Worm (Caenorhabditis elegans) whole organism, midembryonic: ENCODE measurements around the gene F53A9.6.

Source experiments
- T22C8.4 ChIP-seq: fragments of 200-800 bp; sonication (Bioruptor generic); IDR thresholded peaks from 2 replicates; pipeline ENCODE4 v1.3.6; 2022; ENCODE audit warnings: missing genetic modification characterization, missing compliant biosample characterization
- cog-1 ChIP-seq: sonication (generic microtip); optimal IDR thresholded peaks from 2 replicates; lab custom pipeline; 2016; ENCODE audit warnings: missing genetic modification characterization, missing compliant biosample characterization
- flt-1 ChIP-seq: fragments of 200-800 bp; sonication (Bioruptor generic); IDR thresholded peaks from 2 replicates; pipeline ENCODE4 v1.3.6; 2022; ENCODE audit warnings: missing genetic modification characterization, missing compliant biosample characterization
- klf-2 ChIP-seq: fragments of 200-800 bp; sonication (Bioruptor generic); conservative IDR thresholded peaks from 2 replicates; pipeline ENCODE4 v1.3.6; 2022; ENCODE audit warnings: missing genetic modification reagents, missing genetic modification characterization, missing compliant biosample characterization
- med-1 ChIP-seq: sonication (generic microtip); optimal IDR thresholded peaks from 2 replicates; lab custom pipeline; 2017; ENCODE audit warnings: missing genetic modification characterization, mild to moderate bottlenecking, missing compliant biosample characterization, antibody characterized with exemption, missing genetic modification reagents; ENCODE audit not compliant: insufficient read depth
- ref-1 ChIP-seq: fragments of 200-800 bp; sonication (Bioruptor generic); conservative IDR thresholded peaks from 2 replicates; pipeline ENCODE4 v1.3.6; 2022; ENCODE audit warnings: missing genetic modification reagents, missing genetic modification characterization, missing compliant biosample characterization
- tab-1 ChIP-seq: fragments of 200-800 bp; sonication (Bioruptor generic); IDR thresholded peaks from 2 replicates; pipeline ENCODE4 v1.3.6; 2022; ENCODE audit warnings: missing genetic modification characterization, missing compliant biosample characterization
- ztf-23 ChIP-seq: fragments of 200-800 bp; sonication (Bioruptor generic); IDR thresholded peaks from 2 replicates; pipeline ENCODE4 v1.3.6; 2022; ENCODE audit warnings: missing genetic modification reagents, missing genetic modification characterization, missing compliant biosample characterization
- ztf-29 ChIP-seq: fragments of 200-800 bp; sonication (Bioruptor generic); IDR thresholded peaks from 2 replicates; pipeline ENCODE4 v1.3.6; 2022; ENCODE audit warnings: missing genetic modification reagents, missing genetic modification characterization, missing compliant biosample characterization

The F53A9.6 gene

DNA sequence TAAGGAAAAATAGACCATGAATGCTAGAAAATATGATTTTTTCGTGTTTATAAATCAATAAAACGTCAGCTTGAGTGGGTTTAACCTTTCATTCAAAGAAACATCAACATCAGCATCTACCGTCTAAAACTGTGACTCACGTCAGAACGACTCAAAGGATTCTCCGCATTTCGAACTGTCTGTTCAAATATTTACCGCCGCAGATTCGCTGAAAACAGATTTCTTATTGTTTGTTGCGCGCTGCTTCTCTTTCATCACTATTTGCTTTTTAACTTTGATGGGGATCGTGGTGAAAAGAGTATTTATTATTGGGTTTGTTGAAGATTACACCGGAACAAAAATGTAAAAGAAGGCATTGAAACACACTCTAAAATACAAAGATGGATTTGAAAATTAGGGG, 7.7 kb upstream of the F53A9.6 start:
- TF ChIP-seq flt-1 (GFP tag; lab: Robert Waterston, UW) = no peak
- no peak for TF ChIP-seq ref-1 (GFP tag; lab: Robert Waterston, UW)
- TF ChIP-seq ztf-29 (GFP tag; lab: Robert Waterston, UW) = no peak
- TF ChIP-seq cog-1 (tag; lab: Kevin White, UChicago) = no peak
- no peak for TF ChIP-seq ztf-23 (GFP tag; lab: Robert Waterston, UW)
- no peak for TF ChIP-seq T22C8.4 (GFP tag; lab: Robert Waterston, UW)
- no peak for TF ChIP-seq klf-2 (GFP tag; lab: Robert Waterston, UW)
- TF ChIP-seq med-1 = no peak
- TF ChIP-seq tab-1 (GFP tag; lab: Robert Waterston, UW) = no peak

DNA sequence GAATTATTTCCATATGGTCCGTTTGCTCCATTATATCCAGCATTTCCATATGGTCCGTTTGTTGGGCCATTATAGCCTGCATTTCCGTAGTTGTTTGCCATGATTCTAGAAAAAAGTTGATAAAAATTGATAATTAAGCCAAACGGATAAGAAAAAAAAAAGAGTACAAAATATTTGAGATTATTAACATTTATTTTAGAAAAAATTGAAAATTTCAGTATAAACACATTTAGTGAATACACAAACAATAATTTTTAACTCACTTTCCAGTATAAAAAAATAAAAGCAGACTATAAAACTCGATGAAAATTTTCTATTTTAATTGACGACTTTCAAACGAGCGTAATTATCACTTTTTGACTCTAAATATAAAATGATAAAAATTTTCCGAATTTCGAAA, 7.1 kb upstream of the F53A9.6 start, which contains the start of gene F53A9.9:
TSS of gene F53A9.9 (minus strand) at position 101 of the 400 bp plus-strand sequence.
- TF ChIP-seq ztf-23 (GFP tag; lab: Robert Waterston, UW) (no peak), med-1 (no peak)

DNA sequence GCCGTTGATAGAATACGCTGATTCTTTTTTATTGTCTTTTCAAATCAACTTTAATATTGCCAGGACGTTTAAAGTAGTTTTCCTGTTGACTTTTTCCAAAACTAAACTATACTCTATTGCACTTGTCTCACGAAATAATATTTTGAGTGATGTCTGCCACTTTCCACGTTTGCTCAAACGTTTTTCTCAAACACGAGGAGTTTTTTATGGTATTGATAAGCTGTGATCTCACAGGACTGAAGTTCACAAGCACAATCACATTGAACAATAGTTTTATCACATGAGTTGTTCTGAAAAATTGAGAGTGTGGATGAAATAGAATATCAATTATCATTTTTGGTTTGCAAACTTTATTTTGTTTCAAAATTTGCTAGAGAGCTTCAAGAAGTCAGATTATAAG, 6.3 kb upstream of the F53A9.6 start:
- TF ChIP-seq tab-1 (GFP tag; lab: Robert Waterston, UW) (no peak), flt-1 (GFP tag; lab: Robert Waterston, UW) (no peak), ztf-29 (GFP tag; lab: Robert Waterston, UW) (no peak), ztf-23 (GFP tag; lab: Robert Waterston, UW) (no peak), med-1 (no peak), ref-1 (GFP tag; lab: Robert Waterston, UW) (no peak), T22C8.4 (GFP tag; lab: Robert Waterston, UW) (no peak), klf-2 (GFP tag; lab: Robert Waterston, UW) (no peak), cog-1 (tag; lab: Kevin White, UChicago) (no peak)

DNA sequence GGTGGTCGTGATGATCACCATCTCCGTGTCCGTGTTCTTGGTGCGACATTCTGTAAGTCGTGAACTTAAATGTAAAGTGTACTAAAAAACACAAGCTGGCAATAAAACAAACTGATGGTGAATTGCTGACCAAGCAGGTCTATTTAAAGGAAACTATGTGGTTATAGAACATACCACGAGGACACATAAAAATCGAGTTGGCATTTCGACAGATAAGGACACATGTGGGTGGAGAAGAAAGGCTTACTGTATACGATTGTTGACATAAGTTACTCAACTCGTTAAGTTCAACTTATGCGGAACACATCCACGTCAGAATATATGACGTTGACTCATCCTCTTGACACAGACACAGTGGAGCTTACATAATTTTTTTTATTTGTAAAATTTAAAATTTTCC, 5.3 kb upstream of the F53A9.6 start, which contains the start of gene F53A9.8:
TSS of gene F53A9.8 (minus strand) at position 49 of the 400 bp plus-strand sequence.
- TF ChIP-seq flt-1 (GFP tag; lab: Robert Waterston, UW) = no peak
- no peak for TF ChIP-seq med-1
- TF ChIP-seq ztf-29 (GFP tag; lab: Robert Waterston, UW) = no peak
- TF ChIP-seq klf-2 (GFP tag; lab: Robert Waterston, UW) = no peak
- TF ChIP-seq ref-1 (GFP tag; lab: Robert Waterston, UW) = no peak
- TF ChIP-seq T22C8.4 (GFP tag; lab: Robert Waterston, UW) = no peak
- TF ChIP-seq cog-1 (tag; lab: Kevin White, UChicago) = no peak
- TF ChIP-seq ztf-23 (GFP tag; lab: Robert Waterston, UW) = no peak
- no peak for TF ChIP-seq tab-1 (GFP tag; lab: Robert Waterston, UW)

DNA sequence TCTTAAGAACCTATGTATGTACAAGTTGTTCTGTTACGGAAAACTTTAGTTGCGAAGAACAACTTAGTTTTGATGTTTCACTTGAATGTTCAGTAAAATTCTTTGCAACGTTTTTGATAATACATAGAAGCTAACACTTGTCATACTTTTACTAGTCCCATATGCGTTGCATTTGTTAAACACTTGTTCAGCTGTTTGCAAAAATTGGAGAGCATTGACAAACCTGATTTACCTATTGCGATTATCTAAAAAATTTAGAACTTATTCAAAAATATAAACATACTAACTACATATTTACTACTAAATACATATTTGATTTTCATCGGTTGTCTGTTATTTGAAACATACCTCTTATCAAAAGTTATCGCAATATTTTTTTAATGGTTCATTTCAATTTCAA, 4.5 kb upstream of the F53A9.6 start:
- TF ChIP-seq flt-1 (GFP tag; lab: Robert Waterston, UW) (no peak), klf-2 (GFP tag; lab: Robert Waterston, UW) (no peak), tab-1 (GFP tag; lab: Robert Waterston, UW) (no peak), ztf-23 (GFP tag; lab: Robert Waterston, UW) (no peak), ztf-29 (GFP tag; lab: Robert Waterston, UW) (no peak), cog-1 (tag; lab: Kevin White, UChicago) (no peak), T22C8.4 (GFP tag; lab: Robert Waterston, UW) (no peak)

DNA sequence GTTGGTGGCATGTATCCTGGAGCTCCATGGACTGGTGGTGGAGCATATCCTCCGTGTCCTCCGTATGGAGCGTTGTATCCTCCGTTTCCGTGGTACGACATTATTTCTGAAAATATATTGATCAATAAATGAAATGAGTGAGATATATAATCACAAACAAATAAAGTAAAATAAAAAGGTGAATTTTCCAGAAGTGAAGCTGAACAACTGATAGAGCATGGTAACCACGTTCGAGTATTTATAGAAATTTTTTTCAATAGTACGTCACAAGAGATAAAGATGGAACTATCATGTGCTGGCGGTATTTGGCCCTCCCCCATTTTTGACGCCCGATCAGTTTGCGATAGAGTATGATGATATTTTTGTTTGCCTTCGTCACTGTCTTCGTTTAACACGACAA, 3.2 kb upstream of the F53A9.6 start, which contains the start of gene F53A9.7:
TSS of gene F53A9.7 (minus strand) at position 101 of the 400 bp plus-strand sequence.
- no peak for TF ChIP-seq med-1
- TF ChIP-seq flt-1 (GFP tag; lab: Robert Waterston, UW) = no peak

DNA sequence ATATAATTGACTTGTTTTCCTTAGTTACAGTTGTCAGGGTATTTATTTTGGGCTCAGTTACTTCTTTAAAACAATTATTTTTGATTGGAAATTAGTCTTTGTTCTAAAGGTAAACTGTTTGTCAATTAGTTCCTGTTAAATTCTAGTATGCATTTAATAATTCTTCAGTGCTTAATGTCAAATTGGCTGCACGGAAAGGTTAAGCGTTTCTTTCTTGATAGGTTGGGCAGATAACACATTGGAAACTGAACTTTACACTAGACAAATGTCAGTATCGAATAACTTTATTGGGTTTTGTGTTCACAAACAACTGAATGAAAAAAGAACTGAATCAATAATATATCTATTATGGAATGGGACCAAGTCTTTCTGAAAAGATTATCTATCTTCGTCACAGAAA, 1.2 kb upstream of the F53A9.6 start:
- no peak for TF ChIP-seq ztf-23 (GFP tag; lab: Robert Waterston, UW)
- TF ChIP-seq ref-1 (GFP tag; lab: Robert Waterston, UW) = no peak
- TF ChIP-seq med-1 = no peak
- no peak for TF ChIP-seq flt-1 (GFP tag; lab: Robert Waterston, UW)
- no peak for TF ChIP-seq T22C8.4 (GFP tag; lab: Robert Waterston, UW)

DNA sequence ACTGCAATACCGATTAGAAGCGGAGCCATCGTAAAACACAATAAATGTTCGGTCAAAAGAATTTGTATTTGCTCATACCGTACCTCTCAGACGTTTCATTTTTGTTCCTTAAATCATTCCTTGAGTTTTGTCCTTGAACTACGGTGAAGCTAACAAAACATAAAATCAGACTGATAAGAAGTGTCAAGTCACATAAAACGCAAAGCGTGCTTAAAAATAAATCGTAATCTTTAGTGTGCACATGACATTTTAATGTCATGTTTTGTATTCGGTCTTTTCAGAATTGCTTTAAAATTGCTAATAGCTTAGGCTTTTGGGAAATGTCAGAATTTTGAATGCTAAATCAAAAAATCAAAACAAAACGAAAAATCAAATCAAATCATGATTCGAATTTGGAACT, 942 bp downstream of the F53A9.6 start:
- TF ChIP-seq flt-1 (GFP tag; lab: Robert Waterston, UW) (no peak), cog-1 (tag; lab: Kevin White, UChicago) (no peak), klf-2 (GFP tag; lab: Robert Waterston, UW) (no peak)

DNA sequence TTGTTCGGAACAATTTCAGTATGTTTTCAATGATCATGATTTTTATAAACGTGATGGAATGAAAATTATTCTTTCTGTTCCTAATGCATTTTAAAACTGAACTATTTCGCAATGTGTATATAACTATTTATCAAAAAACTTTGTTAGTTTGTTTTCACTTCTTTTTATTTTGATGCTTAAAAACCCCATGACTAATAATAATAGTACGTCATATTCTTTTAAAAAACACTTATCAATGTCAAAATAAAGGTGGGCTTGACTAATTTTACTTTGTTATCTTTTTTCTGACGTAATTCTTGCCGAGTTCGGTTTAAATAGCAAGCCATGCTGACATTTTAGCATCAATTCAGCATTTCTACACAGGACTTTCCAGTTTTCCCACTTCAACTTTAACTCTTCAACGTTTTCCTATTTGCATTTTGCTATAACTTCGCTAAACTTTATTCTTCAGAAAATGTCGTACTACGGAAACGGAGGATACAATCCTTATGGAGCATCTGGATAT, 2.4 kb downstream of the F53A9.6 start, which contains the start of gene F53A9.1:
TSS of gene F53A9.1 (plus strand) at position 455 of the 505 bp plus-strand sequence.
- TF ChIP-seq cog-1 (tag; lab: Kevin White, UChicago) = no peak
- TF ChIP-seq klf-2 (GFP tag; lab: Robert Waterston, UW) = no peak
- TF ChIP-seq ztf-29 (GFP tag; lab: Robert Waterston, UW) = no peak
- TF ChIP-seq med-1 = no peak
- no peak for TF ChIP-seq ztf-23 (GFP tag; lab: Robert Waterston, UW)
- no peak for TF ChIP-seq tab-1 (GFP tag; lab: Robert Waterston, UW)
- TF ChIP-seq flt-1 (GFP tag; lab: Robert Waterston, UW) = no peak
- TF ChIP-seq T22C8.4 (GFP tag; lab: Robert Waterston, UW) = no peak
- no peak for TF ChIP-seq ref-1 (GFP tag; lab: Robert Waterston, UW)

DNA sequence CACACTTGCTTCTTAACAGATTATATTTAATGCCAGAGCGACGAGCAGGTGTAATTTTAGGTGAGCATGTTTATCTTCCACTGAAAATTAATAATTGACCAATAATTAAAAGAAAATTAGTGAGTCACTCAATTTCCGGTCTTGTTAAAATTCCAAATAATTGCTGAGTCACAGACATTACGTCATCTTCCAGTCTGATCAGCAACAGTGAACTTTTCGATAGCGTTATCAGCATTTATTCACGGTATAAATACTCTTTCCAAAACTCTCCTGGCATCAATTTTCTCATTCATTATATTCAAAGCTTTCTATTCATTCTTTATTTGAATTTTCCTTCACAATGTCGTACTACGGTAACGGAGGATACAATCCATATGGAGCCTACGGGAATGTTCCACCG, 4.2 kb downstream of the F53A9.6 start, which contains the start of gene kreg-1:
TSS of gene kreg-1 (plus strand) at position 341 of the 400 bp plus-strand sequence.
- TF ChIP-seq flt-1 (GFP tag; lab: Robert Waterston, UW) = no peak
- no peak for TF ChIP-seq klf-2 (GFP tag; lab: Robert Waterston, UW)
- TF ChIP-seq med-1 = no peak
- no peak for TF ChIP-seq T22C8.4 (GFP tag; lab: Robert Waterston, UW)
- no peak for TF ChIP-seq ref-1 (GFP tag; lab: Robert Waterston, UW)
- no peak for TF ChIP-seq ztf-29 (GFP tag; lab: Robert Waterston, UW)
- no peak for TF ChIP-seq cog-1 (tag; lab: Kevin White, UChicago)
- no peak for TF ChIP-seq ztf-23 (GFP tag; lab: Robert Waterston, UW)
